Worm (Caenorhabditis elegans): Measurements from ENCODE around the gene gst-44.
A peak's percentile ranks its signal among the peaks of the same experiment; 100 is the strongest.
"Not testable (repeated sequence)": the region's sequence is repeated elsewhere in the genome, so short reads cannot be mapped to it uniquely, and the experiment has no call there.

The gst-44 gene

DNA sequence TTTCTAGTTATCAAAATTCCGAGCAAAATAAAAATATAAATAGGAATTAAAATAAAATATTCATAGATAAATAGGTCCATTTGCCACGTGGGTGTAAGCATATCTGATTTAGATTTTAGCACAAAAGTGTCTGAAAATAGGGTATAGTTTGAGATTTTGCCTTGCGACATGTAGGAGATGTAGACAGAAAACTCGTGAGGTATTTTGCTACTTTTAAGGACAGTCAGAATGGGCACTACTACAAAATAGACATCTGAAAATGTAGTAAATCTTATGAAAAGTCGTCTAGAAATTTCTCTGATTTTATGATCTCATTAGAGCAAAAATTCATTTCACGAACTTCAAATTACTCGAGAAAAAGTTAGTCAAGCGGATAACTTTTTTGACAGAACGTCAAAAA, 16.0 kb upstream of the gst-44 start, which contains the start of gene srv-34:
TSS of gene srv-34 (minus strand) at position 101 of the 400 bp plus-strand sequence.
- TF ChIP-seq him-1 (tag; optimal IDR thresholded peaks at IDR 0.05) (no peak), dao-5 (tag; optimal IDR thresholded peaks at IDR 0.05) (no peak), W03F9.2 (tag; optimal IDR thresholded peaks at IDR 0.05) (no peak)

DNA sequence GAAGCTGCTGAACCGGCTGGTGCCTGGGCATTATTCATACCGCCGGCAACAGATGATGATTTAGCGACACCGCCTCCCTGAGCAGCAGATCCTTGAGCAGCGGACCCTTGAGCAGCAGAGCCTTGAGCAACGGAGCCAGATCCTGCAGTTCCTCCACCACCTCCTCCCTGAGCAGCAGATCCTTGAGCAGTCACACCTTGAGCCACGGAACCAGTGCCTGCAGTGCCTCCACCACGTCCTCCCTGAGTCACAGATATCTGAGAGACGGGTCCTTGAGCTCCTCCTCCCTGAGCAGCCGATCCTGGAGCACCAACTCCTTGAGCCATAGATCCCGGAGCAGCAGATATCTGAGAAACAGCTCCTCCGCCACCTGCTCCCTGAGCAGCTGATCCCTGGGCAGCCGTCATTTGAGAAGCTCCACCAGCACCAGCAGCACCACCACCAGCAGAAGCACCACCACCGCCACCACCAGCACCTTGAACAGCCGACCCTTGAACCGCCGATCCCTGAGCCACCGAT, 14.2 kb upstream of the gst-44 start:
- TF ChIP-seq him-1 (tag; optimal IDR thresholded peaks at IDR 0.05) (no peak), W03F9.2 (tag; optimal IDR thresholded peaks at IDR 0.05) (no peak), dao-5 (tag; optimal IDR thresholded peaks at IDR 0.05) (no peak)

DNA sequence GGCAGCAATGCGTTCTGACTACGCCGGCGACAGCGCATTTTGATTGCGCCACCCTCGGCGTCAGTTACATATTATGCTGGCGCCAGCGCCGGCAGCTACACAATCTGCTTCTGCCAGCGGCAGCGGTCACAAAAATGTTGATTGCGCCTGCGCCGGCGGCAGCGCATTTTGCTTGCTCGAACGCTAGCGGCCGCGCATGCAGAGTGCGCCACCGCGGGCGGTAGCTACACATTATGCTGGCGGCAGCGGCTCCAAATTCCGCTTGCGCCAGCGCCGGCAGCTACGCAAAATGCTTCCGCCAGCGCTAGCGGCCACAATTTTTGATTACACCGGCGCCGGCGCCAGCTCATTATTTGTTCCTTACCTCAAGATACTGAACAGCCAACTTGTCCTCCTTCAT, 13.5 kb upstream of the gst-44 start:
- TF ChIP-seq dao-5 (tag; optimal IDR thresholded peaks at IDR 0.05) (no peak), him-1 (tag; optimal IDR thresholded peaks at IDR 0.05) (no peak), W03F9.2 (tag; optimal IDR thresholded peaks at IDR 0.05) (no peak)

DNA sequence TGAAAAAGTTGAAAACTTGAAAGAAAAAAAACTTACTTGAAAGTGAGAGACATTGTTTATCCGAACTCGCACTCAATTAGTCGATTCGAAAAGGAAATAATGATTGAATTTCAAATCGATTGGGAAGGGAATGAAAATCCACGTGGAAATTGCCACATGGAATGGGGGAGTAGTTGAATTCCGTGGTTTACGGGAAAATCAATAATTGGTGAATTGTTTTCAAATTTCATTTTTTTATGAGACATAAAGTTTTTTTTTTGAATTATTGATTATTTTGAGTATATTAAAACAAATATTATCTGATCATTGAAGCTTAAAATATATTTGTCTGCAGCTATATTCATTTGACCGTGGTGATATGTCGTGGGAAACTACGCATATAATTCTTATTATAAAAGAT, 12.8 kb upstream of the gst-44 start, which contains the start of gene F13A7.1:
TSS of gene F13A7.1 (minus strand) at position 101 of the 400 bp plus-strand sequence.
- TF ChIP-seq dao-5 (tag; optimal IDR thresholded peaks at IDR 0.05) (no peak), him-1 (tag; optimal IDR thresholded peaks at IDR 0.05) (no peak), W03F9.2 (tag; optimal IDR thresholded peaks at IDR 0.05) (no peak)

DNA sequence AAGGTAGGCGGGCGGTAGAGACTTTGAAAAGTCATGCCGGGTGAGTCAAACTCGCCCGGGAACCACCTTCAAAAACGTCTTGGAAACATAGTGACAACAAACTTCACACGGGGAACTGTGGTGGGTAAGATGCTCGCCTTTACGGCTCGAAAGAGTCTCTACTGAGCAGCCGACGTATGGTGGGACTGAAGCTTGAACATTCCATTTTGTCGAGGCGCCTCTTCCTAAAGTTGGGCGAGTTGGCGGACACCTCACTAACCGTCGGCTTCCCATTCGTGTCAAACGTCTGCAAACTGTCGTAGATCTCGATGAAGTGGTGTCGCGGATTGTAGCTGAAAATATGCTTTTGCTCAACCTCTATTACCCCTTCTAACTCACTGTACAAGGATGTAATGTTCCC, 7.7 kb upstream of the gst-44 start:
- TF ChIP-seq dao-5 (tag; optimal IDR thresholded peaks at IDR 0.05) (no peak), him-1 (tag; optimal IDR thresholded peaks at IDR 0.05) (no peak), W03F9.2 (tag; optimal IDR thresholded peaks at IDR 0.05) (no peak)

DNA sequence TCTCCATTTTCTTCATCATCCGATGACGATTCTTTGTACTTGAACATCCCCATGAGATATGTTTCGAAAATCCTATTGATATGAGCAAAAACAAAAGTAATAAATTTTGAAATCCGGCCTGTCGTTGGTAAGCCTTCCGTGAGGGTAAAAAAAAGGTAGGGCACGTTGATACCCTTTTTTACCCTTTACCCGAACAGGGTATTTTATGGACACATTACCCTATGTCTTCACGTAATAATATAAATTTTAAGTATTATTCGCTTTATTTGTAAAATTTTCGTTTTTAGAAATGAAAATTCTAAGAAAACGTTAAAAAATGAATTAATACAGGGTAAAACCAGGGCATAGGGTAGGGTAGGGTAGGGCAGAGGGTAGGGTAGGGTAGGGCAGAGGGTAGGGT, 7.0 kb upstream of the gst-44 start, which contains the start of gene F13A7.7:
TSS of gene F13A7.7 (minus strand) at position 101 of the 400 bp plus-strand sequence.
- TF ChIP-seq W03F9.2, him-1, dao-5 (tag; optimal IDR thresholded peaks at IDR 0.05): not testable (repeated sequence)

DNA sequence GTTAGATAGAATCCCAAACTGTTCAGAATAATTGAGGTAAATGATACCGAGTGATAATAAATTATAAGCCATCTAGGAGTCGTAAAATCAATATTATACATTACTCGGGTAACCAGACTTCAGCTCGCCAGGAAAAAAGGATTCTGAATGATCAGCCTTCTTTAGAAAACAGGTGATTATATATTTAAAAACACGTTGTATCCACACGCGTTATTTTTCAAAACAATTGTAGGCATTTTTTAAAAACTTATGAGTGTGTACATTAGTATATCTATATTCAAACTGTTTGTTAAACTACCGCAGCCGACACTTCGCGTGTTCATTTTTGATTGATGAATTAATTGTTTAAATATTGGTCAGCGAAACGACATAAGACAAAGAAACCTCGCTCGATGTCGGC, 2.4 kb upstream of the gst-44 start, which contains the start of gene sri-65:
TSS of gene sri-65 (minus strand) at position 101 of the 400 bp plus-strand sequence.
- TF ChIP-seq dao-5 (tag; optimal IDR thresholded peaks at IDR 0.05) = no peak
- no peak for TF ChIP-seq W03F9.2 (tag; optimal IDR thresholded peaks at IDR 0.05)
- TF ChIP-seq him-1 (tag; optimal IDR thresholded peaks at IDR 0.05) = no peak

DNA sequence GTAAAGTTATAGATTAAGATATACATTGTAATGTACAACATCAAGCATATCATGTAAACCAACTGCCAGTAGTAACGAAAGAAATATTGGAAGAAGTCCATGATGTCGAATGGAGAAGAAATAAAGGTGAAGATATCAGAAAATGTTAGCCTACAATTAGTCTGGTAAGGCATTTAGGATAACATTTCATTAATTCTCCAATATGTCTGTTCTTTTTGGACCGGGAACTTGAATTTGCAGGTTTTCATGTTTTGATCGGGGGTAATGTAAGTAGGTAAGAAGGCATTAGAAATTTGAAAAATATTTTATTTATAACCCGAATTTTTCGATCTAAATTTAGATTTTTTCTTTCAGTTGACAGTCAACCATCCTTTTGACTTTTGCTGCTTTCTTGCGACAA, 3.0 kb downstream of the gst-44 start, which contains the start of gene srd-63:
TSS of gene srd-63 (minus strand) at position 101 of the 400 bp plus-strand sequence.
- TF ChIP-seq him-1 (tag; optimal IDR thresholded peaks at IDR 0.05) (no peak), dao-5 (tag; optimal IDR thresholded peaks at IDR 0.05) (no peak), W03F9.2 (tag; optimal IDR thresholded peaks at IDR 0.05) (no peak)

DNA sequence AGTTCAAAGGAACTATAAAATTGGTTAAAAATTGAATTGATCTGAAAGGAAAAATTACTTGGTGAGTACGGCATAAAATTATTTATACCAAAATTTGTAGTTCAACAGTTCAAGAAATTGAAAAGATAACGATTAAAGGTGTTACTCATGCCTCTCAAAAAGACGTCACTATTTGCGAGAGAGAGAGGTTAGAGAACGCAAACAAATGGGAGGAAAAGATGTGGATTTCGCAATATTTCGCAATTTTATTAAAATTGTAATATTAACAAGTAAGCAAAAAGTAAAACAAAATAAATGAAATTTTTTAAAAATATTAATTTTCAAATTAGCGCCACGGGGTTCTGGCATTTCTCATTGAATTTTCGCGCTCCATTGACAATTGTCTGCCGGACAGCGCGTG, 4.4 kb downstream of the gst-44 start, which contains the start of gene F13A7.11:
TSS of gene F13A7.11 (minus strand) at position 174 of the 400 bp plus-strand sequence.
- TF ChIP-seq W03F9.2 (tag; optimal IDR thresholded peaks at IDR 0.05) = no peak
- TF ChIP-seq him-1 (tag; optimal IDR thresholded peaks at IDR 0.05) = no peak
- no peak for TF ChIP-seq dao-5 (tag; optimal IDR thresholded peaks at IDR 0.05)

DNA sequence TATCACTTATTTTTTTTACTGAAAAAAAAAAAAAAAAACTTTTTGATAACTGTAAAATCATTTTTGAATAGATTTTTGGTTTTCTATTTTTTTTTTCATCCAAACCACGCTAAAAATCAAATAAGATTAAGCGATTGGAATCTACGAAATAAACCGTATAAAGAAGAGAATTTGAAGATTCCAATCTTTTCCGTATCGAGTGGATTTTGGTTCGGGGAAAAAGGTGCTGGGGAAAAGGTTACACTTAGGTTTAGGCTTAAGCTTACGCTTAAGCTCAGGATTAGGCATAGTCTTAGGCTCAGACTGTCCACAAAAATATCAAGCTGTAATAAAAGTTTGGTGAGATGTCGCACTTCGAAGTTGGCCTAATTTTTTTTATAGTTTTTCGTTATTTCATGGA, 5.0 kb downstream of the gst-44 start, which contains the start of gene F13A7.12:
TSS of gene F13A7.12 (plus strand) at position 301 of the 400 bp plus-strand sequence.
- TF ChIP-seq him-1 (tag; optimal IDR thresholded peaks at IDR 0.05) (no peak), W03F9.2 (tag; optimal IDR thresholded peaks at IDR 0.05) (no peak), dao-5 (tag; optimal IDR thresholded peaks at IDR 0.05) (no peak)

DNA sequence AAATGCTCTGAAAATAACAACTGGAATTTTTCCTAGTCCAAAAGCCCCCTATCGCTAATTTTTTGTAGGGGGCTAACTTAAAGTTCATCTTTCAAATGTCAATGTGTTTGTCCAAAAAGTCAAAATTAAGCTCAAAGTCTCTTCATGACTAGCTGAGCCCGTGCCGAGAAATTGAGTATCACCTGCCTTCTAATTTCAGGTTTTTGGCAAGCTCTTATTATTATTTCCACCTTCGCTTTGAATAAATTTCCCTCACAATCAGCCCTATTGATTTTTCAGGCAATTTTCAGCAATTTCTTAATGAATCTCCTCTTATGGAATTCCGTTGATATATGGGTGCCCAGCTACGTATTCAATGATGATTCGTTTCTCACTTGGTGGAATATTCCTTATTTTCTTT, 8.7 kb downstream of the gst-44 start, which contains the start of gene sre-36:
TSS of gene sre-36 (plus strand) at position 301 of the 400 bp plus-strand sequence.
- TF ChIP-seq him-1 (tag; optimal IDR thresholded peaks at IDR 0.05) = no peak
- no peak for TF ChIP-seq W03F9.2 (tag; optimal IDR thresholded peaks at IDR 0.05)
- TF ChIP-seq dao-5 (tag; optimal IDR thresholded peaks at IDR 0.05) = no peak

DNA sequence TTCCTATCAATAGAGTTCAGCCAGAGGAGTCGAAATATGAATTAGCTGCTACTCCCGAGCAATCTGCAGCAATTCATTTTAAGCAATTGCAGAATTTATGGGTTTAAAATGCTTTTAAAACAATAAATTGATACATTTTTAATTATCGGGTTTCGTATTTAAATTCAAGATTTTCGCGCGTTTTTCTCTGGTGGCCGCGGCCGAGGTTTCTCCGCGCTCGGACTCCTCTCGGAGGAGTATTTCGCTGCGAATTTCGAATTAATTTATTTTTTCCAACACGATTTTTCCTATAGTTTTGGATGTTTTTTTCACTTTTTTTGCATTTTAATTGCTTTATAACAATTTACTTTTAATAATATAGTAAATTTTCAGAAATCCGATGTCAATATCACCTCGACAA, 10.8 kb downstream of the gst-44 start, which contains the start of gene F13A7.14:
TSS of gene F13A7.14 (plus strand) at position 373 of the 400 bp plus-strand sequence.
- no peak for TF ChIP-seq him-1 (tag; optimal IDR thresholded peaks at IDR 0.05)
- peak; percentile 72 for TF ChIP-seq W03F9.2 (tag; optimal IDR thresholded peaks at IDR 0.05)

DNA sequence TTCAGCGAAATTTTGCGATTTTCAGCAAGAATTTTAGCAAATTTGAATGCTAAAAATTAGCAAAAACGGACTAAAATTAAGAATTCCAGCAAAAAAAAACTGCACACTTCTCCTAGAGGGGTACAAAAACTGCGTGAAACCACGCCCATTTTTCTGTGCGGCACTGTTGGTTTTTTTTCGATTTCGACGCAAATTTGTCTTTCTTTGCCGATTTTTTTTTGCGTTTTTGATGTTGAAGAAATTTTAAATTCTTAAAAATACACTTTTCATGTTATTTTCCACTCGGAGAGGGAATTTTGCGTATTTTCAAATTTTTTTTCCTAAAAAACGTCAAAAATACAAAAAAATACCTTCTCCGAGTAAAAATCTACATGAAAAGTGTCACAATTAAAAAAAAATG, 13.3 kb downstream of the gst-44 start, which contains the start of gene syp-1:
TSS of gene syp-1 (plus strand) at position 301 of the 400 bp plus-strand sequence.
- TF ChIP-seq dao-5 (tag; optimal IDR thresholded peaks at IDR 0.05) (no peak), W03F9.2 (tag; optimal IDR thresholded peaks at IDR 0.05) (no peak), him-1 (tag; optimal IDR thresholded peaks at IDR 0.05) (no peak)

DNA sequence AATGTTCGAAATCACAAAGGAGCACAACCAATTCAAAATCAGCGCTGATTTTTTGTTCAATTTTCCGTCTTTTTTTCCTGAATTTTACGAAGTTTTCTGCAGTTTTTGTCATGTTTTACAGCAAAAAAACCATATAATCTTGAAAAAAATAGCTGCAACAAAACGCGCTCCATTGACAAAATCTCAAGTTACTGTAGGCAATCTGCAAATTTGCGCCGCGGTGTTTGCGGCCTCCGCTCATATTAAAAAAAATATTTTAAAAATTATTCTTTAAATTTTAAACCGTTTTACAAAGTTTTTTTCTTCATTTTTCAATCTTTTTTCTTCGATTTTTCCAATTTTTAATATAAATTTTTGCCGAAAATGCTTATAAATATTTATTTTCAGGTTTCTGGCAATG, 14.7 kb downstream of the gst-44 start:
- TF ChIP-seq W03F9.2 (tag; optimal IDR thresholded peaks at IDR 0.05) = no peak
- no peak for TF ChIP-seq dao-5 (tag; optimal IDR thresholded peaks at IDR 0.05)
- no peak for TF ChIP-seq him-1 (tag; optimal IDR thresholded peaks at IDR 0.05)

Measured in whole organism, L4/young adult.